Worm (Caenorhabditis elegans): ENCODE results near the gene C15C8.8.

DNA sequence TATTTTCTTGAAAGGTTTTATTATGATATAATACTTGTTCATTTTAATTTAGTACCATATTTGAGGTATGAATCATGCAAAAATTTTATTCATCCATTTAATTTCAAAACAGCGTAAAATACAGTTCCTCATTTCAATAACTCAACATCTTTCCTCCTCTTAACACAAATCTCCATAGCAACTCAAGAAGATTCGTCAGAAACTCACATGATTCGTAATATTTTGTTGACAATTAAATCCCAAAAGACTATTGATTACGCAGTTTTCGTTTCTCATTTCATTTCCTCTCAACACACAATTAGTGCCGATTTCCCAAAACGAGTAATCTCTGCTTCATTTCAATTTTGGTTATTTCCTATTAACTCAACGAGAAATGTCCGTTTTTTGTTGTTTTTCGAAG, 44.0 kb downstream of the C15C8.8 start, which contains the start of gene R11D1.2:
- TF ChIP-seq sox-4 (tag; optimal IDR thresholded peaks at IDR 0.05) (no peak), ama-1 (optimal IDR thresholded peaks at IDR 0.05) (no peak), T23F11.4 (GFP tag; optimal IDR thresholded peaks at IDR 0.05) (no peak), hlh-30 (tag; optimal IDR thresholded peaks at IDR 0.05; ENCODE audit: insufficient read depth) (no peak), dmd-4 (tag; optimal IDR thresholded peaks at IDR 0.05; ENCODE audit: borderline replicate concordance) (no peak), hlh-15 (tag; optimal IDR thresholded peaks at IDR 0.05) (no peak), unc-3 (GFP tag; conservative IDR thresholded peaks at IDR 0.05) (no peak), unc-3 (tag; optimal IDR thresholded peaks at IDR 0.05) (no peak), fkh-10 (GFP tag; optimal IDR thresholded peaks at IDR 0.05) (no peak), ceh-18 (tag; optimal IDR thresholded peaks at IDR 0.05) (no peak), nfya-1 (tag; optimal IDR thresholded peaks at IDR 0.05) (no peak)

All from whole organism, late embryonic.